Worm (Caenorhabditis elegans) whole organism, L4 larva: ENCODE results near the gene F53B1.3.

Experiments
- F26F4.8 ChIP-seq: fragments of 200-800 bp; sonication (Bioruptor generic); conservative IDR thresholded peaks from 2 replicates; pipeline ENCODE4 v1.3.6; 2022; ENCODE audit warnings: missing genetic modification characterization, missing compliant biosample characterization
- F49E8.2 ChIP-seq: sonication (generic microtip); optimal IDR thresholded peaks from 2 replicates; lab custom pipeline; 2016; ENCODE audit warnings: missing compliant biosample characterization, mild to moderate bottlenecking, missing genetic modification characterization, borderline replicate concordance
- aha-1 ChIP-seq: fragments of 150-350 bp; peaks from one replicate; lab custom pipeline; 2014; ENCODE audit warnings: missing biosample characterization, missing genetic modification characterization
- attf-4 ChIP-seq: sonication (generic microtip); optimal IDR thresholded peaks from 3 replicates; lab custom pipeline; 2017; ENCODE audit warnings: missing biosample characterization, missing genetic modification characterization
- ceh-20 ChIP-seq: fragments of 200-800 bp; sonication (Bioruptor generic); IDR thresholded peaks from 2 replicates; pipeline ENCODE4 v1.3.6; 2022; ENCODE audit warnings: missing genetic modification reagents, missing genetic modification characterization, missing compliant biosample characterization
- ceh-32 ChIP-seq: sonication (generic microtip); optimal IDR thresholded peaks from 2 replicates; lab custom pipeline; 2016; ENCODE audit warnings: mild to moderate bottlenecking, missing genetic modification characterization, missing compliant biosample characterization; ENCODE audit not compliant: poor library complexity
- ceh-44 ChIP-seq: fragments of 200-800 bp; sonication (Bioruptor generic); IDR thresholded peaks from 2 replicates; pipeline ENCODE4 v1.3.6; 2022; ENCODE audit warnings: missing genetic modification reagents, missing genetic modification characterization, missing compliant biosample characterization
- ceh-62 ChIP-seq: sonication (generic microtip); optimal IDR thresholded peaks from 2 replicates; lab custom pipeline; 2017; ENCODE audit warnings: missing biosample characterization, missing genetic modification characterization
- ces-1 ChIP-seq: fragments of 150-350 bp; sonication (generic microtip); optimal IDR thresholded peaks from 4 replicates; lab custom pipeline; 2014; ENCODE audit warnings: missing biosample characterization, missing genetic modification reagents, missing genetic modification characterization
- daf-12 ChIP-seq: fragments of 150-350 bp; optimal IDR thresholded peaks from 2 replicates; lab custom pipeline; 2014; ENCODE audit warnings: missing biosample characterization, missing genetic modification reagents, missing genetic modification characterization
- daf-16 ChIP-seq, 3 experiments: sonication (generic microtip); optimal IDR thresholded peaks; 2 replicates each; lab custom pipeline; 2016 to 2017; ENCODE audit warnings: missing genetic modification characterization in 3 of 3, missing genetic modification reagents in 3 of 3, mild to moderate bottlenecking in 2 of 3, missing compliant biosample characterization in 2 of 3, missing biosample characterization in 1 of 3, moderate library complexity in 1 of 3
- daf-19 ChIP-seq: fragments of 200-800 bp; sonication (Bioruptor generic); conservative IDR thresholded peaks from 2 replicates; pipeline ENCODE4 v1.3.6; 2022; ENCODE audit warnings: missing genetic modification characterization, missing compliant biosample characterization
- daf-8 ChIP-seq: fragments of 200-800 bp; sonication (Bioruptor generic); IDR thresholded peaks from 2 replicates; pipeline ENCODE4 v1.3.6; 2022; ENCODE audit warnings: missing genetic modification characterization, missing compliant biosample characterization
- dmd-6 ChIP-seq: fragments of 200-800 bp; sonication (Bioruptor generic); IDR thresholded peaks from 2 replicates; pipeline ENCODE4 v1.3.6; 2022; ENCODE audit warnings: missing genetic modification reagents, missing genetic modification characterization, missing compliant biosample characterization
- dpl-1 ChIP-seq: fragments of 150-350 bp; optimal IDR thresholded peaks from 2 replicates; lab custom pipeline; 2014; ENCODE audit warnings: missing biosample characterization, missing genetic modification reagents, missing genetic modification characterization
- duxl-1 ChIP-seq: sonication (generic microtip); optimal IDR thresholded peaks from 2 replicates; lab custom pipeline; 2016; ENCODE audit warnings: mild to moderate bottlenecking, missing genetic modification characterization, moderate library complexity, missing compliant biosample characterization; ENCODE audit not compliant: poor library complexity
- dve-1 ChIP-seq: sonication (generic microtip); optimal IDR thresholded peaks from 2 replicates; lab custom pipeline; 2017; ENCODE audit warnings: antibody characterized with exemption, mild to moderate bottlenecking, missing genetic modification characterization, missing compliant biosample characterization; ENCODE audit not compliant: insufficient read depth
- egl-27 ChIP-seq: sonication (generic microtip); optimal IDR thresholded peaks from 3 replicates; lab custom pipeline; 2017; ENCODE audit warnings: missing biosample characterization, missing genetic modification reagents, missing genetic modification characterization
- hlh-11 ChIP-seq: fragments of 200-800 bp; sonication (Bioruptor generic); optimal IDR thresholded peaks from 2 replicates; lab custom pipeline; 2018; ENCODE audit warnings: mild to moderate bottlenecking, missing genetic modification characterization, missing compliant biosample characterization
- hlh-30 ChIP-seq: sonication (generic microtip); optimal IDR thresholded peaks from 2 replicates; lab custom pipeline; 2017; ENCODE audit warnings: antibody characterized with exemption, mild to moderate bottlenecking, missing genetic modification characterization, missing compliant biosample characterization; ENCODE audit not compliant: insufficient read depth
- jun-1 ChIP-seq: fragments of 150-350 bp; optimal IDR thresholded peaks from 2 replicates; lab custom pipeline; 2014; ENCODE audit warnings: missing biosample characterization, missing genetic modification reagents, missing genetic modification characterization
- lim-7 ChIP-seq: fragments of 200-800 bp; sonication (Bioruptor generic); IDR thresholded peaks from 2 replicates; pipeline ENCODE4 v1.3.6; 2022; ENCODE audit warnings: missing genetic modification characterization, missing compliant biosample characterization
- lin-13 ChIP-seq: fragments of 150-350 bp; optimal IDR thresholded peaks from 2 replicates; lab custom pipeline; 2014; ENCODE audit warnings: missing biosample characterization, missing genetic modification reagents, missing genetic modification characterization
- lsy-2 ChIP-seq, 2 experiments: fragments of 150-350 bp in 1 of 2; sonication (generic microtip) in 1 of 2; optimal IDR thresholded peaks; 2 replicates each; lab custom pipeline; 2014 to 2017; ENCODE audit warnings: missing biosample characterization in 2 of 2, missing genetic modification characterization in 2 of 2
- madf-5 ChIP-seq, 2 experiments: fragments of 200-800 bp; sonication (Bioruptor generic); IDR thresholded peaks; 2 replicates each; pipeline ENCODE4 v1.3.6; 2022; ENCODE audit warnings: missing compliant biosample characterization in 2 of 2, missing genetic modification characterization in 2 of 2
- madf-9 ChIP-seq: fragments of 200-800 bp; sonication (Bioruptor generic); conservative IDR thresholded peaks from 2 replicates; pipeline ENCODE4 v1.3.6; 2022; ENCODE audit warnings: missing genetic modification reagents, missing genetic modification characterization, missing compliant biosample characterization
- mdl-1 ChIP-seq, 2 experiments: fragments of 150-350 bp in 1 of 2; sonication (generic microtip) in 1 of 2; optimal IDR thresholded peaks; 2 replicates each; lab custom pipeline; 2014 to 2017; ENCODE audit warnings: missing biosample characterization in 2 of 2, missing genetic modification characterization in 2 of 2
- mes-2 ChIP-seq: sonication (generic microtip); optimal IDR thresholded peaks from 2 replicates; lab custom pipeline; 2016; ENCODE audit warnings: missing genotype, mild to moderate bottlenecking, missing genetic modification characterization, missing compliant biosample characterization; ENCODE audit not compliant: poor library complexity, severe bottlenecking
- nhr-102 ChIP-seq: sonication (generic microtip); optimal IDR thresholded peaks from 2 replicates; lab custom pipeline; 2016; ENCODE audit warnings: mild to moderate bottlenecking, missing genetic modification characterization, moderate library complexity, missing compliant biosample characterization
- nhr-111 ChIP-seq: fragments of 200-800 bp; sonication (Bioruptor generic); optimal IDR thresholded peaks from 2 replicates; lab custom pipeline; 2018; ENCODE audit warnings: mild to moderate bottlenecking, missing genetic modification characterization, missing compliant biosample characterization
- nhr-28 ChIP-seq: fragments of 150-350 bp; optimal IDR thresholded peaks from 2 replicates; lab custom pipeline; 2014; ENCODE audit warnings: missing biosample characterization, missing genetic modification characterization
- nhr-48 ChIP-seq: sonication (generic microtip); optimal IDR thresholded peaks from 2 replicates; lab custom pipeline; 2016; ENCODE audit warnings: mild to moderate bottlenecking, missing genetic modification characterization, missing compliant biosample characterization
- nhr-77 ChIP-seq: fragments of 150-350 bp; optimal IDR thresholded peaks from 2 replicates; lab custom pipeline; 2014; ENCODE audit warnings: missing biosample characterization, missing genetic modification characterization
- pqm-1 ChIP-seq: sonication (generic microtip); optimal IDR thresholded peaks from 2 replicates; lab custom pipeline; 2017; ENCODE audit warnings: missing biosample characterization, missing genetic modification characterization
- snpc-4 ChIP-seq: fragments of 150-350 bp; optimal IDR thresholded peaks from 2 replicates; lab custom pipeline; 2014; ENCODE audit warnings: missing biosample characterization, missing genetic modification characterization
- spr-3 ChIP-seq: fragments of 200-800 bp; sonication (Bioruptor generic); optimal IDR thresholded peaks from 2 replicates; lab custom pipeline; 2018; ENCODE audit warnings: mild to moderate bottlenecking, missing genetic modification characterization, missing compliant biosample characterization
- unc-39 ChIP-seq: sonication (generic microtip); optimal IDR thresholded peaks from 2 replicates; lab custom pipeline; 2017; ENCODE audit warnings: missing biosample characterization, missing genetic modification characterization
- unc-62 ChIP-seq, 3 experiments: fragments of 150-350 bp in 1 of 3; sonication (generic microtip); optimal IDR thresholded peaks in 2 of 3; peaks in 1 of 3; 1 replicate in 1 of 3; 2 replicates in 2 of 3; lab custom pipeline; 2014 to 2017; ENCODE audit warnings: missing biosample characterization in 3 of 3, missing genetic modification characterization in 3 of 3, missing genetic modification reagents in 3 of 3, missing genotype in 1 of 3
- vab-7 ChIP-seq: fragments of 200-800 bp; sonication (Bioruptor generic); IDR thresholded peaks from 2 replicates; pipeline ENCODE4 v1.3.6; 2022; ENCODE audit warnings: missing genetic modification reagents, missing genetic modification characterization, missing compliant biosample characterization
- zfp-2 ChIP-seq: sonication (generic microtip); optimal IDR thresholded peaks from 2 replicates; lab custom pipeline; 2016; ENCODE audit warnings: mild to moderate bottlenecking, missing genetic modification characterization, missing compliant biosample characterization
- zip-11 ChIP-seq: fragments of 200-800 bp; sonication (Bioruptor generic); IDR thresholded peaks from 2 replicates; pipeline ENCODE4 v1.3.6; 2022; ENCODE audit warnings: missing genetic modification characterization, missing compliant biosample characterization
- zip-2 ChIP-seq: fragments of 150-350 bp; optimal IDR thresholded peaks from 2 replicates; lab custom pipeline; 2014; ENCODE audit warnings: missing biosample characterization, missing genetic modification characterization

F53B1.3 gene

ce11 chrX:2064730-2065129, 40.7 kb upstream of the F53B1.3 start, which contains the start of gene F49H12.7:
Gene F49H12.7 (plus strand): TSS chrX:2065030.
- TF ChIP-seq egl-27 (tag; lab: Kevin White, UChicago) (no peak), nhr-111 (GFP tag; lab: Kevin White, UChicago) (no peak), dpl-1 (no peak), dve-1 (peak; percentile 4), F26F4.8 (no peak)

- TF ChIP-seq nhr-77 (tag; lab: Kevin White, UChicago): peak; percentile 59
- peak in 1 of 2 experiments; percentile 17 for TF ChIP-seq mdl-1 (tag; optimal IDR thresholded peaks at IDR 0.05; lab: Kevin White, UChicago)
- no peak for TF ChIP-seq F26F4.8
- no peak for TF ChIP-seq unc-39 (tag; lab: Kevin White, UChicago)
- no peak for TF ChIP-seq zip-11
- peak; percentile 53 for TF ChIP-seq dmd-6 (GFP tag; lab: Robert Waterston, UW)
- TF ChIP-seq pqm-1 (tag; lab: Kevin White, UChicago): peak; percentile 51
- TF ChIP-seq hlh-11 (tag; lab: Kevin White, UChicago): peak; percentile 53
- peak; percentile 4 for TF ChIP-seq mes-2 (tag; lab: Kevin White, UChicago)
- no peak for TF ChIP-seq daf-16 (GFP tag; optimal IDR thresholded peaks at IDR 0.05; lab: Kevin White, UChicago)
- peak; percentile 83 for TF ChIP-seq daf-16 (tag; optimal IDR thresholded peaks at IDR 0.05; lab: Kevin White, UChicago)
- TF ChIP-seq zip-2 (tag; lab: Kevin White, UChicago): no peak
- TF ChIP-seq nhr-28 (tag; lab: Kevin White, UChicago): peak; percentile 58
- TF ChIP-seq dve-1: peak; percentile 48
Measured at ce11 chrX:2068294-2068693, 37.1 kb upstream of the F53B1.3 start.

- TF ChIP-seq daf-12 (tag; lab: Kevin White, UChicago): no peak
- TF ChIP-seq lim-7 (GFP tag; lab: Robert Waterston, UW): no peak
- TF ChIP-seq aha-1 (tag; lab: Kevin White, UChicago): peak; percentile 64
- peak; percentile 16 for TF ChIP-seq hlh-30 (tag; lab: Kevin White, UChicago)
- TF ChIP-seq daf-16 (GFP tag; optimal IDR thresholded peaks at IDR 0.05; lab: Kevin White, UChicago): no peak
- TF ChIP-seq daf-16 (tag; optimal IDR thresholded peaks at IDR 0.05; lab: Kevin White, UChicago): peak; percentile 47
- TF ChIP-seq unc-62 (GFP tag; optimal IDR thresholded peaks at IDR 0.05 in 1 of 2; lab: Kevin White, UChicago): no peak
- no peak for TF ChIP-seq unc-62 (tag; optimal IDR thresholded peaks at IDR 0.05; lab: Kevin White, UChicago)
- TF ChIP-seq ceh-20 (GFP tag; lab: Robert Waterston, UW): no peak
- TF ChIP-seq dve-1: peak; percentile 17
- TF ChIP-seq hlh-11 (tag; lab: Kevin White, UChicago): peak; percentile 3
- TF ChIP-seq mdl-1 (tag; optimal IDR thresholded peaks at IDR 0.05; lab: Kevin White, UChicago): peak in 1 of 2 experiments; percentile 41
- TF ChIP-seq lsy-2 (tag; optimal IDR thresholded peaks at IDR 0.05; lab: Kevin White, UChicago): no peak
- TF ChIP-seq madf-5 (GFP tag; IDR thresholded peaks at IDR 0.05; lab: Robert Waterston, UW): no peak
- TF ChIP-seq dmd-6 (GFP tag; lab: Robert Waterston, UW): peak; percentile 83
- TF ChIP-seq jun-1 (tag; lab: Kevin White, UChicago): no peak
- TF ChIP-seq zfp-2 (tag; lab: Kevin White, UChicago): no peak
- no peak for TF ChIP-seq ceh-62
- TF ChIP-seq duxl-1 (tag; lab: Kevin White, UChicago): no peak
- peak; percentile 44 for TF ChIP-seq nhr-28 (tag; lab: Kevin White, UChicago)
Measured at ce11 chrX:2070418-2070996, 34.9 kb upstream of the F53B1.3 start, which contains the start of gene acl-4. Gene acl-4 (minus strand): TSS chrX:2070444.

- TF ChIP-seq nhr-102 (tag; lab: Kevin White, UChicago): no peak
- peak; percentile 65 to 79 for TF ChIP-seq mdl-1 (tag; optimal IDR thresholded peaks at IDR 0.05; lab: Kevin White, UChicago)
- no peak for TF ChIP-seq nhr-111 (GFP tag; lab: Kevin White, UChicago)
- peak; percentile 34 for TF ChIP-seq nhr-48
- no peak for TF ChIP-seq daf-8 (GFP tag; lab: Robert Waterston, UW)
- TF ChIP-seq lim-7 (GFP tag; lab: Robert Waterston, UW): no peak
- no peak for TF ChIP-seq F49E8.2 (tag; lab: Kevin White, UChicago)
- no peak for TF ChIP-seq ces-1 (GFP tag; lab: Kevin White, UChicago)
- TF ChIP-seq daf-19: no peak
- TF ChIP-seq daf-12 (tag; lab: Kevin White, UChicago): no peak
- TF ChIP-seq snpc-4 (tag; lab: Kevin White, UChicago): no peak
- TF ChIP-seq vab-7 (GFP tag; lab: Robert Waterston, UW): 0 out of 2 replicates have a peak, but pooled peaks have one; percentile 9
- TF ChIP-seq madf-9 (GFP tag; lab: Robert Waterston, UW): no peak
- TF ChIP-seq spr-3 (GFP tag; lab: Kevin White, UChicago): no peak
- no peak for TF ChIP-seq ceh-32
- TF ChIP-seq lin-13 (GFP tag; lab: Kevin White, UChicago): peak; percentile 34
- TF ChIP-seq attf-4 (tag; lab: Kevin White, UChicago): no peak
- no peak for TF ChIP-seq ceh-44 (GFP tag; lab: Robert Waterston, UW)
Measured at ce11 chrX:2071392-2072001, 33.9 kb upstream of the F53B1.3 start.
